Worm (Caenorhabditis elegans): ENCODE results near the gene C17F4.11.

ce11 chrII:3259254-3259653 is 22.0 kb downstream of the C17F4.11 start, which contains the start of gene gcy-19:
- TF ChIP-seq lin-39 (tag; optimal IDR thresholded peaks at IDR 0.05) (no peak), aly-2 (tag; optimal IDR thresholded peaks at IDR 0.05) (no peak), lin-15B (tag; optimal IDR thresholded peaks at IDR 0.05) (no peak), snpc-4 (tag; optimal IDR thresholded peaks at IDR 0.05) (no peak), nhr-28 (tag; optimal IDR thresholded peaks at IDR 0.05) (no peak), elt-3 (tag; optimal IDR thresholded peaks at IDR 0.05) (no peak), nhr-237 (tag; optimal IDR thresholded peaks at IDR 0.05) (no peak), ama-1 (optimal IDR thresholded peaks at IDR 0.05) (no peak), zag-1 (tag; optimal IDR thresholded peaks at IDR 0.05) (no peak), sea-2 (GFP tag; optimal IDR thresholded peaks at IDR 0.05) (no peak)
